Worm (Caenorhabditis elegans) whole organism, L3 larva: ENCODE data around the gene myo-2.

Experiments
- fkh-10 ChIP-seq: sonication (generic microtip); optimal IDR thresholded peaks from 2 replicates; lab custom pipeline; 2017; ENCODE audit warnings: missing biosample characterization, missing genetic modification reagents, missing genetic modification characterization
- fos-1 ChIP-seq: fragments of 150-350 bp; optimal IDR thresholded peaks from 2 replicates; lab custom pipeline; 2014; ENCODE audit warnings: missing biosample characterization, missing genetic modification characterization
- jun-1 ChIP-seq: fragments of 150-350 bp; optimal IDR thresholded peaks from 2 replicates; lab custom pipeline; 2014; ENCODE audit warnings: missing biosample characterization, missing genetic modification reagents, missing genetic modification characterization
- nhr-25 ChIP-seq: sonication (generic microtip); optimal IDR thresholded peaks from 2 replicates; lab custom pipeline; 2017; ENCODE audit warnings: missing biosample characterization, missing genetic modification characterization
- nhr-77 ChIP-seq: fragments of 150-350 bp; optimal IDR thresholded peaks from 2 replicates; lab custom pipeline; 2014; ENCODE audit warnings: missing biosample characterization, missing genetic modification characterization

DNA sequence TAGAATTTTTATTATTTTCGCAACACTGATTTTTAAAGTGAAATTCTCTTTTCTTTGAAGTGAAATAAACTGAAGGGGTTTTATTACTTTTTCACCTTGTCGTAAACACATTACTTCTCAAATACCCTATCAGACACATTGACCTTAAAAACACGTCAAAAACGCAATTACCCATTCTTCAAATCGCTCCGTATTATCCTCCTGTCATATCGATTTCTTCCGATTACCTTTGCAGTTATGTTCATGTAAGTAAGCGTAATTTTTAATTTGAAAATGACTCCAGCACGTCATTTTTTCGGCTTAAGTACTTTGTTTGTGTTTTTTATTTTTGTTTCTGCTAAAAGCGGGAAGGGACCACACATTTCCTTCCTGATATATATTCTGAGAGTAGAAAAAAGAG, 29.6 kb upstream of the myo-2 start:
- TF ChIP-seq nhr-77 (tag; lab: Kevin White, UChicago): no peak
- no peak for TF ChIP-seq nhr-25 (tag; lab: Kevin White, UChicago)
- TF ChIP-seq jun-1 (tag; lab: Kevin White, UChicago): no peak
- no peak for TF ChIP-seq fkh-10 (GFP tag; lab: Kevin White, UChicago)
- TF ChIP-seq fos-1: no peak
